Worm (Caenorhabditis elegans): ENCODE data around the gene lec-10.

DNA sequence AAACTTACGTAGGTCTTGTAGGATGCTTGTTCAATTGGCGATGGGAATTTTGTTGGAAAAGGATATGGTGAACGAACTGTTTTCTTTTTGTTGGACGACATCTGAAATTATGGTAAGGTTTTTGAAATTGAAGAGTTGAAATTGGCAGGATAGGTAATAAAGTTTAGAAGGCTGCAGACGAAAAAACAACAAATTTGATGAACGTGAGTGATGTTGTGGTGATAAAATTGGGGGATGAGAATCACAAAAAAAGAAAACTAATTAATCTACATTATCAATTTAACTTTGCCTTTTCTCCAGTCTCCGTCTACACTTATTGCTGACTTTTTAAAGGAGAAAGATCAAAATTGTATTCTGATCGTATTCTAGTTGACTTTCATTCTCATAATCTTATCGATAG lies 4.9 kb upstream of the lec-10 start, which contains the start of gene cpt-6:
- no peak for TF ChIP-seq unc-62 (GFP tag; optimal IDR thresholded peaks at IDR 0.05)
- no peak for TF ChIP-seq nhr-12 (tag; optimal IDR thresholded peaks at IDR 0.05)
- no peak for TF ChIP-seq Y55F3AM.14 (GFP tag; optimal IDR thresholded peaks at IDR 0.05)
- no peak for TF ChIP-seq nhr-11 (tag; optimal IDR thresholded peaks at IDR 0.05)
- TF ChIP-seq elt-1 (tag; optimal IDR thresholded peaks at IDR 0.05), result no peak
- TF ChIP-seq unc-39 (tag; optimal IDR thresholded peaks at IDR 0.05), result no peak
- no peak for TF ChIP-seq ceh-82 (tag; optimal IDR thresholded peaks at IDR 0.05)
- no peak for TF ChIP-seq lsy-2 (tag; optimal IDR thresholded peaks at IDR 0.05)
- TF ChIP-seq nhr-129 (tag; optimal IDR thresholded peaks at IDR 0.05), result no peak
- TF ChIP-seq lin-39 (tag; optimal IDR thresholded peaks at IDR 0.05), result no peak
- no peak for TF ChIP-seq ztf-4 (tag; optimal IDR thresholded peaks at IDR 0.05)
- TF ChIP-seq alr-1 (tag; optimal IDR thresholded peaks at IDR 0.05), result no peak
- no peak for TF ChIP-seq ZK546.5 (tag; optimal IDR thresholded peaks at IDR 0.05)
